ENCODE assay signal across 5 worm cellular contexts in genomic region chrIII:9406600-9406999, ce11.
TF ChIP-seq lines count a peak whose summit lies in the region.

Gene T26G10.1, minus strand, starts transcription at chrIII:9406641.

TF ChIP-seq in whole organism, L1 larva, 84 proteins besides CTCF, POLR2A, EP300 and RAD21 (continued from another document and continues in another):
- TF ChIP-seq snpc-4 (tag; optimal IDR thresholded peaks at IDR 0.05; lab: Kevin White, UChicago) (peak; percentile 80), egl-27 (tag; optimal IDR thresholded peaks at IDR 0.05; lab: Kevin White, UChicago) (no peak), ceh-63 (GFP tag; optimal IDR thresholded peaks at IDR 0.05; lab: Kevin White, UChicago) (no peak), nhr-90 (tag; optimal IDR thresholded peaks at IDR 0.05; lab: Kevin White, UChicago; ENCODE audit: poor library complexity) (peak; percentile 78), tbx-2 (tag; optimal IDR thresholded peaks at IDR 0.05; lab: Kevin White, UChicago) (peak; percentile 80), mdl-1 (tag; optimal IDR thresholded peaks at IDR 0.05; lab: Kevin White, UChicago) (peak in 1 of 2 experiments; percentile 11), nhr-47 (tag; optimal IDR thresholded peaks at IDR 0.05; lab: Kevin White, UChicago) (peak; percentile 87), F16B12.6 (tag; optimal IDR thresholded peaks at IDR 0.05; lab: Kevin White, UChicago) (peak; percentile 94), nhr-71 (tag; optimal IDR thresholded peaks at IDR 0.05; lab: Kevin White, UChicago) (peak; percentile 89), elt-3 (tag; optimal IDR thresholded peaks at IDR 0.05; lab: Kevin White, UChicago) (peak in 1 of 6 experiments; percentile 33), nhr-84 (tag; optimal IDR thresholded peaks at IDR 0.05; lab: Kevin White, UChicago) (no peak), unc-86 (tag; optimal IDR thresholded peaks at IDR 0.05; lab: Kevin White, UChicago) (peak; percentile 82), tlp-1 (tag; optimal IDR thresholded peaks at IDR 0.05; lab: Kevin White, UChicago) (no peak), nhr-85 (tag; lab: Kevin White, UChicago) (peak; percentile 87), hlh-4 (tag; optimal IDR thresholded peaks at IDR 0.05; lab: Kevin White, UChicago) (no peak), rnt-1 (tag; optimal IDR thresholded peaks at IDR 0.05; lab: Kevin White, UChicago) (peak; percentile 79), ama-1 (optimal IDR thresholded peaks at IDR 0.05; lab: Kevin White, UChicago) (no peak), fos-1 (tag; optimal IDR thresholded peaks at IDR 0.05; lab: Kevin White, UChicago) (peak; percentile 64), nhr-12 (tag; optimal IDR thresholded peaks at IDR 0.05; lab: Kevin White, UChicago) (no peak), nhr-76 (tag; optimal IDR thresholded peaks at IDR 0.05; lab: Kevin White, UChicago) (no peak), blmp-1 (tag; optimal IDR thresholded peaks at IDR 0.05; lab: Kevin White, UChicago) (peak; percentile 93), pqm-1 (tag; optimal IDR thresholded peaks at IDR 0.05; lab: Kevin White, UChicago) (no peak), ceh-8 (GFP tag; optimal IDR thresholded peaks at IDR 0.05; lab: Kevin White, UChicago) (peak; percentile 71), ceh-90 (tag; optimal IDR thresholded peaks at IDR 0.05; lab: Kevin White, UChicago) (no peak), irx-1 (tag; optimal IDR thresholded peaks at IDR 0.05; lab: Kevin White, UChicago) (peak; percentile 70), alr-1 (tag; optimal IDR thresholded peaks at IDR 0.05; lab: Kevin White, UChicago; ENCODE audit: borderline replicate concordance) (no peak), efl-3 (GFP tag; optimal IDR thresholded peaks at IDR 0.05; lab: Kevin White, UChicago) (no peak)

TF ChIP-seq in whole organism, L2 larva, 48 proteins besides CTCF, POLR2A, EP300 and RAD21 (continued from another document):
- TF ChIP-seq Y55F3AM.14 (GFP tag; optimal IDR thresholded peaks at IDR 0.05; lab: Kevin White, UChicago) (no peak), nhr-11 (tag; optimal IDR thresholded peaks at IDR 0.05; lab: Kevin White, UChicago) (no peak), blmp-1 (tag; optimal IDR thresholded peaks at IDR 0.05; lab: Kevin White, UChicago; ENCODE audit: insufficient read depth) (peak; percentile 83), nhr-77 (tag; optimal IDR thresholded peaks at IDR 0.05; lab: Kevin White, UChicago) (no peak), nhr-25 (tag; optimal IDR thresholded peaks at IDR 0.05; lab: Kevin White, UChicago) (peak; percentile 72), ZK546.5 (tag; optimal IDR thresholded peaks at IDR 0.05; lab: Kevin White, UChicago) (peak; percentile 3), peb-1 (tag; optimal IDR thresholded peaks at IDR 0.05; lab: Kevin White, UChicago) (no peak), ztf-1 (GFP tag; conservative IDR thresholded peaks at IDR 0.05; lab: Robert Waterston, UW) (no peak), skn-1 (tag; optimal IDR thresholded peaks at IDR 0.05; lab: Kevin White, UChicago) (no peak), gmeb-1 (tag; optimal IDR thresholded peaks at IDR 0.05; lab: Kevin White, UChicago) (peak; percentile 81), unc-62 (GFP tag; optimal IDR thresholded peaks at IDR 0.05; lab: Kevin White, UChicago) (no peak), nhr-237 (tag; optimal IDR thresholded peaks at IDR 0.05; lab: Kevin White, UChicago) (no peak), ceh-82 (tag; optimal IDR thresholded peaks at IDR 0.05; lab: Kevin White, UChicago) (no peak)
TF ChIP-seq in whole organism, L2 larva: peak in this region for 19.

TF ChIP-seq in whole organism, L3 larva, 47 proteins besides CTCF, POLR2A, EP300 and RAD21 (continued from another document):
- TF ChIP-seq ama-1 (optimal IDR thresholded peaks at IDR 0.05; lab: Kevin White, UChicago) (no peak), egl-5 (tag; optimal IDR thresholded peaks at IDR 0.05; lab: Kevin White, UChicago) (no peak), fkh-2 (tag; optimal IDR thresholded peaks at IDR 0.05; lab: Kevin White, UChicago) (no peak), hmg-11 (tag; optimal IDR thresholded peaks at IDR 0.05; lab: Kevin White, UChicago) (peak; percentile 30), ceh-82 (tag; optimal IDR thresholded peaks at IDR 0.05; lab: Kevin White, UChicago) (no peak), R02D3.7 (tag; optimal IDR thresholded peaks at IDR 0.05; lab: Kevin White, UChicago) (peak; percentile 97), zag-1 (tag; optimal IDR thresholded peaks at IDR 0.05; lab: Kevin White, UChicago) (no peak), ceh-16 (tag; optimal IDR thresholded peaks at IDR 0.05; lab: Kevin White, UChicago) (no peak), nhr-76 (tag; optimal IDR thresholded peaks at IDR 0.05; lab: Kevin White, UChicago) (no peak), ZK546.5 (tag; optimal IDR thresholded peaks at IDR 0.05; lab: Kevin White, UChicago) (no peak), nhr-67 (tag; optimal IDR thresholded peaks at IDR 0.05; lab: Kevin White, UChicago) (no peak)

TF ChIP-seq in whole organism, L4 larva, 104 proteins besides CTCF, POLR2A, EP300 and RAD21 (continued from another document):
- TF ChIP-seq F49E8.2 (tag; optimal IDR thresholded peaks at IDR 0.05; lab: Kevin White, UChicago; ENCODE audit: borderline replicate concordance) (peak; percentile 13), sdz-12 (GFP tag; optimal IDR thresholded peaks at IDR 0.05; lab: Kevin White, UChicago) (no peak), nhr-25 (tag; optimal IDR thresholded peaks at IDR 0.05; lab: Kevin White, UChicago; ENCODE audit: borderline replicate concordance, insufficient read depth) (no peak), php-3 (GFP tag; IDR thresholded peaks at IDR 0.05; lab: Robert Waterston, UW) (peak; percentile 70; the same call in 1 of the 2 replicates), rbr-2 (tag; optimal IDR thresholded peaks at IDR 0.05; lab: Kevin White, UChicago) (peak; percentile 67), nhr-6 (tag; optimal IDR thresholded peaks at IDR 0.05; lab: Kevin White, UChicago) (no peak), zag-1 (tag; optimal IDR thresholded peaks at IDR 0.05; lab: Kevin White, UChicago) (no peak), dmd-9 (GFP tag; IDR thresholded peaks at IDR 0.05; lab: Robert Waterston, UW) (0 out of 2 replicates have a peak, but pooled peaks have one; percentile 59), dmd-8 (GFP tag; IDR thresholded peaks at IDR 0.05; lab: Robert Waterston, UW) (no peak), arid-1 (GFP tag; conservative IDR thresholded peaks at IDR 0.05; lab: Robert Waterston, UW) (peak; percentile 80), ceh-44 (GFP tag; IDR thresholded peaks at IDR 0.05; lab: Robert Waterston, UW) (peak; percentile 71; the same call in 1 of the 2 replicates), R02D3.7 (tag; optimal IDR thresholded peaks at IDR 0.05; lab: Kevin White, UChicago) (peak; percentile 85), lsy-2 (tag; optimal IDR thresholded peaks at IDR 0.05; lab: Kevin White, UChicago) (peak in 1 of 2 experiments; percentile 85), nhr-28 (tag; optimal IDR thresholded peaks at IDR 0.05; lab: Kevin White, UChicago) (peak; percentile 43), aha-1 (tag; lab: Kevin White, UChicago) (peak; percentile 88), D1046.2 (GFP tag; IDR thresholded peaks at IDR 0.05; lab: Robert Waterston, UW) (no peak)

TF ChIP-seq in whole organism, young adult, 124 proteins besides CTCF, POLR2A, EP300 and RAD21 (continued from another document):
- TF ChIP-seq lir-1 (GFP tag; conservative IDR thresholded peaks at IDR 0.05; lab: Robert Waterston, UW) (peak; percentile 55), egrh-3 (GFP tag; IDR thresholded peaks at IDR 0.05; lab: Robert Waterston, UW) (0 out of 2 replicates have a peak, but pooled peaks have one; percentile 36), pha-4 (tag; optimal IDR thresholded peaks at IDR 0.05; lab: Kevin White, UChicago) (no peak), egl-18 (GFP tag; IDR thresholded peaks at IDR 0.05; lab: Robert Waterston, UW) (no peak), aptf-2 (GFP tag; conservative IDR thresholded peaks at IDR 0.05; lab: Robert Waterston, UW) (no peak), snpc-4 (GFP tag; optimal IDR thresholded peaks at IDR 0.05; lab: Kevin White, UChicago) (no peak), snpc-4 (tag; optimal IDR thresholded peaks at IDR 0.05; lab: Kevin White, UChicago) (peak in 3 of 4 experiments; percentile 25 to 85 (median 72)), snpc-1.3 (tag; optimal IDR thresholded peaks at IDR 0.05; lab: Kevin White, UChicago; ENCODE audit: insufficient read depth) (peak; percentile 15), zfh-2 (GFP tag; conservative IDR thresholded peaks at IDR 0.05; lab: Robert Waterston, UW) (no peak), F57A8.1 (GFP tag; optimal IDR thresholded peaks at IDR 0.05; lab: Kevin White, UChicago) (no peak), T26A5.8 (tag; optimal IDR thresholded peaks at IDR 0.05; lab: Kevin White, UChicago) (no peak), mxl-1 (tag; optimal IDR thresholded peaks at IDR 0.05; lab: Kevin White, UChicago) (no peak), F23B12.7 (tag; optimal IDR thresholded peaks at IDR 0.05; lab: Kevin White, UChicago; ENCODE audit: insufficient read depth) (no peak), lsy-27 (tag; optimal IDR thresholded peaks at IDR 0.05; lab: Kevin White, UChicago; ENCODE audit: borderline replicate concordance, insufficient read depth) (no peak), ceh-40 (GFP tag; IDR thresholded peaks at IDR 0.05; lab: Robert Waterston, UW) (no peak), ceh-79 (tag; optimal IDR thresholded peaks at IDR 0.05; lab: Kevin White, UChicago) (no peak), unc-62 (GFP tag; optimal IDR thresholded peaks at IDR 0.05; lab: Kevin White, UChicago) (no peak), dpff-1 (tag; optimal IDR thresholded peaks at IDR 0.05; lab: Kevin White, UChicago) (no peak), cebp-1 (GFP tag; IDR thresholded peaks at IDR 0.05; lab: Robert Waterston, UW) (peak; percentile 44; the same call in 1 of the 2 replicates), cebp-1 (tag; optimal IDR thresholded peaks at IDR 0.05; lab: Kevin White, UChicago) (peak; percentile 66), rcor-1 (GFP tag; IDR thresholded peaks at IDR 0.05; lab: Robert Waterston, UW) (peak; percentile 86), madf-10 (tag; optimal IDR thresholded peaks at IDR 0.05; lab: Kevin White, UChicago) (no peak), Y79H2A.3 (GFP tag; conservative IDR thresholded peaks at IDR 0.05; lab: Robert Waterston, UW) (no peak), F22D6.2 (tag; optimal IDR thresholded peaks at IDR 0.05; lab: Kevin White, UChicago) (no peak), D2030.7 (GFP tag; IDR thresholded peaks at IDR 0.05; lab: Robert Waterston, UW) (peak; percentile 90), Y53F4B.3 (GFP tag; IDR thresholded peaks at IDR 0.05; lab: Robert Waterston, UW) (no peak), F39B2.1 (GFP tag; IDR thresholded peaks at IDR 0.05; lab: Robert Waterston, UW) (no peak), Y95B8A.8 (GFP tag; IDR thresholded peaks at IDR 0.05; lab: Robert Waterston, UW) (peak; percentile 60; the same call in 1 of the 2 replicates), ceh-27 (GFP tag; optimal IDR thresholded peaks at IDR 0.05; lab: Kevin White, UChicago) (peak; percentile 34), ztf-18 (tag; optimal IDR thresholded peaks at IDR 0.05; lab: Kevin White, UChicago) (peak; percentile 38), K11D2.4 (GFP tag; IDR thresholded peaks at IDR 0.05; lab: Robert Waterston, UW) (no peak), hmg-1.2 (GFP tag; IDR thresholded peaks at IDR 0.05; lab: Robert Waterston, UW) (peak; percentile 65), Y53G8AR.9 (GFP tag; conservative IDR thresholded peaks at IDR 0.05; lab: Robert Waterston, UW) (no peak), ZK185.1 (tag; optimal IDR thresholded peaks at IDR 0.05; lab: Kevin White, UChicago; ENCODE audit: poor library complexity, severe bottlenecking) (peak; percentile 25), T07F8.4 (tag; optimal IDR thresholded peaks at IDR 0.05; lab: Kevin White, UChicago) (no peak), nhr-120 (GFP tag; IDR thresholded peaks at IDR 0.05; lab: Robert Waterston, UW) (no peak), lag-1 (GFP tag; IDR thresholded peaks at IDR 0.05; lab: Robert Waterston, UW) (no peak), lin-35 (GFP tag; optimal IDR thresholded peaks at IDR 0.05; lab: Kevin White, UChicago) (no peak), mcd-1 (GFP tag; IDR thresholded peaks at IDR 0.05; lab: Robert Waterston, UW) (peak; percentile 96), chd-7 (tag; optimal IDR thresholded peaks at IDR 0.05; lab: Kevin White, UChicago) (no peak), ceh-58 (GFP tag; IDR thresholded peaks at IDR 0.05; lab: Robert Waterston, UW) (no peak), C17E4.6 (GFP tag; IDR thresholded peaks at IDR 0.05; lab: Robert Waterston, UW) (0 out of 2 replicates have a peak, but pooled peaks have one; percentile 15), dpl-1 (GFP tag; optimal IDR thresholded peaks at IDR 0.05; lab: Kevin White, UChicago) (no peak), C06A6.2 (GFP tag; conservative IDR thresholded peaks at IDR 0.05; lab: Robert Waterston, UW) (no peak), Y67H2A.10 (GFP tag; conservative IDR thresholded peaks at IDR 0.05; lab: Robert Waterston, UW) (no peak), unc-130 (GFP tag; optimal IDR thresholded peaks at IDR 0.05; lab: Kevin White, UChicago) (no peak), ztf-22 (GFP tag; optimal IDR thresholded peaks at IDR 0.05; lab: Kevin White, UChicago) (no peak), nhr-90 (tag; optimal IDR thresholded peaks at IDR 0.05; lab: Kevin White, UChicago) (no peak), rec-8 (tag; optimal IDR thresholded peaks at IDR 0.05; lab: Kevin White, UChicago) (no peak), ztf-25 (GFP tag; IDR thresholded peaks at IDR 0.05; lab: Robert Waterston, UW) (no peak), snpc-3.4 (tag; optimal IDR thresholded peaks at IDR 0.05; lab: Kevin White, UChicago) (no peak), lin-54 (GFP tag; optimal IDR thresholded peaks at IDR 0.05; lab: Kevin White, UChicago) (peak; percentile 60), hrde-1 (tag; optimal IDR thresholded peaks at IDR 0.05; lab: Kevin White, UChicago; ENCODE audit: borderline replicate concordance) (peak; percentile 11), somi-1 (GFP tag; optimal IDR thresholded peaks at IDR 0.05; lab: Kevin White, UChicago) (no peak), ama-1 (optimal IDR thresholded peaks at IDR 0.05; lab: Kevin White, UChicago) (no peak), ama-1 (GFP tag; optimal IDR thresholded peaks at IDR 0.05; lab: Kevin White, UChicago) (no peak), lin-40 (tag; optimal IDR thresholded peaks at IDR 0.05; lab: Kevin White, UChicago) (peak; percentile 51), lin-26 (GFP tag; IDR thresholded peaks at IDR 0.05; lab: Robert Waterston, UW) (no peak), tlf-1 (GFP tag; optimal IDR thresholded peaks at IDR 0.05; lab: Kevin White, UChicago) (peak; percentile 52), ztf-6 (GFP tag; IDR thresholded peaks at IDR 0.05; lab: Robert Waterston, UW) (no peak), him-1 (tag; optimal IDR thresholded peaks at IDR 0.05; lab: Kevin White, UChicago) (no peak), egl-44 (GFP tag; IDR thresholded peaks at IDR 0.05; lab: Robert Waterston, UW) (peak; percentile 7; the same call in 1 of the 2 replicates), sdz-38 (tag; optimal IDR thresholded peaks at IDR 0.05; lab: Kevin White, UChicago) (no peak), B0019.2 (GFP tag; conservative IDR thresholded peaks at IDR 0.05; lab: Robert Waterston, UW) (peak; percentile 89)
